Fruit fly (Drosophila melanogaster) whole organism: ENCODE results near the gene mtd.

ENCODE experiments used
- CG8478 ChIP-seq: fragments of >200 bp; optimal IDR thresholded peaks from 2 replicates; lab custom pipeline; 2018; ENCODE audit warnings: inconsistent platforms
- Dll ChIP-seq: fragments of >200 bp; optimal IDR thresholded peaks from 2 replicates; lab custom pipeline; 2017
- pan ChIP-seq: fragments of >200 bp; optimal IDR thresholded peaks from 2 replicates; lab custom pipeline; 2017
- psq ChIP-seq: fragments of >200 bp; optimal IDR thresholded peaks from 2 replicates; lab custom pipeline; 2017
- usp ChIP-seq: fragments of >200 bp; optimal IDR thresholded peaks from 2 replicates; lab custom pipeline; 2017; ENCODE audit warnings: missing biosample characterization, missing genetic modification characterization, mixed read lengths

DNA sequence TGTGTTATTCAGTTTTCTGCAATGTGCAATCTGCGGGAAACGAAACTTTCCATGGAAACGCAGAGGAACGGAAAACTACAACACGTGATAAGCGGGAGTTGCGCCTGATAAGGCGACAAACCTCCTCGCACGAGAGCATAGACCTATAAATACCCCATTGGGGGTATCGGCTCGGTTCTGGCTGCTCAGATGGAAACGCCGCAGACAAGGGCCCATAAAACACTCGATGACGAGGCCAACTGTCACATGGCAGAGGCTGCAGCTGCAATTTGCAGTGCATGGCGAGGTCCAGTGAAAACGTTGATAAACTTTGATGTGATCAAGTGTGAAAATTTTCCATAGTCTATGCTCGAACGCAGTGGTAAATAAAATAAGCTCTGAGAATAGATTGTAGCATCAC is 33.5 kb downstream of the mtd start:
- TF ChIP-seq psq (lab: Kevin White, UChicago): no peak
- TF ChIP-seq usp (GFP tag; lab: Kevin White, UChicago): no peak
- TF ChIP-seq CG8478: no peak
- no peak for TF ChIP-seq pan (lab: Kevin White, UChicago)
- no peak for TF ChIP-seq Dll (lab: Kevin White, UChicago)
